Worm (Caenorhabditis elegans) whole organism, midembryonic: ENCODE data around the gene pak-2.

Source experiments
- T22C8.4 ChIP-seq: fragments of 200-800 bp; sonication (Bioruptor generic); IDR thresholded peaks from 2 replicates; pipeline ENCODE4 v1.3.6; 2022; ENCODE audit warnings: missing genetic modification characterization, missing compliant biosample characterization
- cog-1 ChIP-seq: sonication (generic microtip); optimal IDR thresholded peaks from 2 replicates; lab custom pipeline; 2016; ENCODE audit warnings: missing genetic modification characterization, missing compliant biosample characterization
- flt-1 ChIP-seq: fragments of 200-800 bp; sonication (Bioruptor generic); IDR thresholded peaks from 2 replicates; pipeline ENCODE4 v1.3.6; 2022; ENCODE audit warnings: missing genetic modification characterization, missing compliant biosample characterization
- klf-2 ChIP-seq: fragments of 200-800 bp; sonication (Bioruptor generic); conservative IDR thresholded peaks from 2 replicates; pipeline ENCODE4 v1.3.6; 2022; ENCODE audit warnings: missing genetic modification reagents, missing genetic modification characterization, missing compliant biosample characterization
- med-1 ChIP-seq: sonication (generic microtip); optimal IDR thresholded peaks from 2 replicates; lab custom pipeline; 2017; ENCODE audit warnings: missing genetic modification characterization, mild to moderate bottlenecking, missing compliant biosample characterization, antibody characterized with exemption, missing genetic modification reagents; ENCODE audit not compliant: insufficient read depth
- ref-1 ChIP-seq: fragments of 200-800 bp; sonication (Bioruptor generic); conservative IDR thresholded peaks from 2 replicates; pipeline ENCODE4 v1.3.6; 2022; ENCODE audit warnings: missing genetic modification reagents, missing genetic modification characterization, missing compliant biosample characterization
- tab-1 ChIP-seq: fragments of 200-800 bp; sonication (Bioruptor generic); IDR thresholded peaks from 2 replicates; pipeline ENCODE4 v1.3.6; 2022; ENCODE audit warnings: missing genetic modification characterization, missing compliant biosample characterization
- ztf-23 ChIP-seq: fragments of 200-800 bp; sonication (Bioruptor generic); IDR thresholded peaks from 2 replicates; pipeline ENCODE4 v1.3.6; 2022; ENCODE audit warnings: missing genetic modification reagents, missing genetic modification characterization, missing compliant biosample characterization
- ztf-29 ChIP-seq: fragments of 200-800 bp; sonication (Bioruptor generic); IDR thresholded peaks from 2 replicates; pipeline ENCODE4 v1.3.6; 2022; ENCODE audit warnings: missing genetic modification reagents, missing genetic modification characterization, missing compliant biosample characterization

Gene pak-2

ce11 chrV:11060239-11060984 lies 21.2 kb upstream of the pak-2 start, which contains the start of gene T04C12.11:
T04C12.11 (minus strand) TSS chrV:11060289.
- TF ChIP-seq med-1 (GFP tag; lab: Kevin White, UChicago) (no peak), T22C8.4 (GFP tag; lab: Robert Waterston, UW) (no peak), flt-1 (GFP tag; lab: Robert Waterston, UW) (no peak), cog-1 (tag; lab: Kevin White, UChicago) (no peak), klf-2 (GFP tag; lab: Robert Waterston, UW) (no peak), tab-1 (GFP tag; lab: Robert Waterston, UW) (no peak), ref-1 (no peak), ztf-29 (GFP tag; lab: Robert Waterston, UW) (no peak), ztf-23 (GFP tag; lab: Robert Waterston, UW) (no peak)

ce11 chrV:11059180-11059579 lies 20.0 kb upstream of the pak-2 start, which contains the start of gene T04C12.1:
T04C12.1 (minus strand) TSS chrV:11059269.
- TF ChIP-seq T22C8.4 (GFP tag; lab: Robert Waterston, UW) = no peak
- TF ChIP-seq flt-1 (GFP tag; lab: Robert Waterston, UW) = no peak
- TF ChIP-seq ref-1 = no peak
- TF ChIP-seq klf-2 (GFP tag; lab: Robert Waterston, UW) = no peak
- TF ChIP-seq tab-1 (GFP tag; lab: Robert Waterston, UW) = no peak

- TF ChIP-seq tab-1 (GFP tag; lab: Robert Waterston, UW) (no peak), med-1 (GFP tag; lab: Kevin White, UChicago) (no peak), T22C8.4 (GFP tag; lab: Robert Waterston, UW) (no peak), ztf-29 (GFP tag; lab: Robert Waterston, UW) (no peak), ref-1 (no peak), ztf-23 (GFP tag; lab: Robert Waterston, UW) (no peak), flt-1 (GFP tag; lab: Robert Waterston, UW) (no peak)
Observed at ce11 chrV:11057043-11057442, 17.8 kb upstream of the pak-2 start, which contains the start of gene srh-75. srh-75 (minus strand) TSS chrV:11057143.

ce11 chrV:11056484-11056883 lies 17.3 kb upstream of the pak-2 start:
- TF ChIP-seq med-1 (GFP tag; lab: Kevin White, UChicago) (no peak), flt-1 (GFP tag; lab: Robert Waterston, UW) (no peak), T22C8.4 (GFP tag; lab: Robert Waterston, UW) (no peak), ref-1 (no peak), tab-1 (GFP tag; lab: Robert Waterston, UW) (no peak), cog-1 (tag; lab: Kevin White, UChicago) (no peak), ztf-29 (GFP tag; lab: Robert Waterston, UW) (no peak), klf-2 (GFP tag; lab: Robert Waterston, UW) (no peak), ztf-23 (GFP tag; lab: Robert Waterston, UW) (no peak)

ce11 chrV:11053827-11054226 lies 14.6 kb upstream of the pak-2 start, which contains the start of gene T04C12.7:
T04C12.7 (plus strand) TSS chrV:11054127.
- TF ChIP-seq ref-1 = no peak
- TF ChIP-seq tab-1 (GFP tag; lab: Robert Waterston, UW) = no peak
- TF ChIP-seq med-1 (GFP tag; lab: Kevin White, UChicago) = no peak
- TF ChIP-seq flt-1 (GFP tag; lab: Robert Waterston, UW) = no peak
- TF ChIP-seq cog-1 (tag; lab: Kevin White, UChicago) = no peak
- no peak for TF ChIP-seq ztf-29 (GFP tag; lab: Robert Waterston, UW)
- TF ChIP-seq klf-2 (GFP tag; lab: Robert Waterston, UW) = no peak
- TF ChIP-seq T22C8.4 (GFP tag; lab: Robert Waterston, UW) = no peak
- TF ChIP-seq ztf-23 (GFP tag; lab: Robert Waterston, UW) = no peak

- no peak for TF ChIP-seq T22C8.4 (GFP tag; lab: Robert Waterston, UW)
- TF ChIP-seq ref-1 = no peak
- TF ChIP-seq med-1 (GFP tag; lab: Kevin White, UChicago) = no peak
- no peak for TF ChIP-seq ztf-23 (GFP tag; lab: Robert Waterston, UW)
- no peak for TF ChIP-seq flt-1 (GFP tag; lab: Robert Waterston, UW)
- TF ChIP-seq tab-1 (GFP tag; lab: Robert Waterston, UW) = no peak
- no peak for TF ChIP-seq ztf-29 (GFP tag; lab: Robert Waterston, UW)
- no peak for TF ChIP-seq cog-1 (tag; lab: Kevin White, UChicago)
- no peak for TF ChIP-seq klf-2 (GFP tag; lab: Robert Waterston, UW)
Observed at ce11 chrV:11051921-11052320, 12.7 kb upstream of the pak-2 start, which contains the start of gene T04C12.33. T04C12.33 (plus strand) TSS chrV:11052221.

- TF ChIP-seq ztf-23 (GFP tag; lab: Robert Waterston, UW) = no peak
- TF ChIP-seq klf-2 (GFP tag; lab: Robert Waterston, UW) = no peak
- no peak for TF ChIP-seq ref-1
- no peak for TF ChIP-seq med-1 (GFP tag; lab: Kevin White, UChicago)
- TF ChIP-seq T22C8.4 (GFP tag; lab: Robert Waterston, UW) = no peak
- TF ChIP-seq tab-1 (GFP tag; lab: Robert Waterston, UW) = no peak
Observed at ce11 chrV:11048678-11049077, 9.4 kb upstream of the pak-2 start, which contains the start of gene srh-74. srh-74 (minus strand) TSS chrV:11048778.

- TF ChIP-seq ref-1 (no peak), ztf-29 (GFP tag; lab: Robert Waterston, UW) (no peak), flt-1 (GFP tag; lab: Robert Waterston, UW) (no peak), ztf-23 (GFP tag; lab: Robert Waterston, UW) (no peak), klf-2 (GFP tag; lab: Robert Waterston, UW) (no peak), med-1 (GFP tag; lab: Kevin White, UChicago) (no peak), cog-1 (tag; lab: Kevin White, UChicago) (no peak), tab-1 (GFP tag; lab: Robert Waterston, UW) (no peak), T22C8.4 (GFP tag; lab: Robert Waterston, UW) (no peak)
Observed at ce11 chrV:11046730-11047129, 7.5 kb upstream of the pak-2 start, which contains the start of gene dhs-18. dhs-18 (minus strand) TSS chrV:11046833.

ce11 chrV:11043767-11044166 lies 4.5 kb upstream of the pak-2 start, which contains the start of gene C45B11.6:
C45B11.6 (plus strand) TSS chrV:11044067.
- no peak for TF ChIP-seq cog-1 (tag; lab: Kevin White, UChicago)
- no peak for TF ChIP-seq med-1 (GFP tag; lab: Kevin White, UChicago)
- no peak for TF ChIP-seq ztf-23 (GFP tag; lab: Robert Waterston, UW)
- no peak for TF ChIP-seq klf-2 (GFP tag; lab: Robert Waterston, UW)
- TF ChIP-seq flt-1 (GFP tag; lab: Robert Waterston, UW) = no peak
- no peak for TF ChIP-seq ref-1
